Fruit fly (Drosophila melanogaster): ENCODE measurements around the gene Act5C.

Gene Act5C

dm6 chrX:5886764-5887555 lies 13.7 kb upstream of the Act5C start:
- TF ChIP-seq CG7368 (GFP tag; optimal IDR thresholded peaks at IDR 0.05): peak; percentile 87
- peak; percentile 66 for TF ChIP-seq CG8319 (GFP tag; optimal IDR thresholded peaks at IDR 0.05)
- peak; percentile 85 for TF ChIP-seq achi (GFP tag; optimal IDR thresholded peaks at IDR 0.05)
- TF ChIP-seq pdm3 (GFP tag; optimal IDR thresholded peaks at IDR 0.05): peak; percentile 84
- peak; percentile 78 for TF ChIP-seq CG10669 (GFP tag; optimal IDR thresholded peaks at IDR 0.05)
- TF ChIP-seq Ets96B (tag; optimal IDR thresholded peaks at IDR 0.05): peak; percentile 82
- peak; percentile 76 for TF ChIP-seq spab (GFP tag; optimal IDR thresholded peaks at IDR 0.05)
- TF ChIP-seq svp (GFP tag): peak; percentile 95
- peak; percentile 82 for TF ChIP-seq dsx (GFP tag; optimal IDR thresholded peaks at IDR 0.05; ENCODE audit: poor library complexity, severe bottlenecking)
- TF ChIP-seq CG11902 (GFP tag; optimal IDR thresholded peaks at IDR 0.05): peak; percentile 78
- TF ChIP-seq Gug (GFP tag; IDR thresholded peaks at IDR 0.05): peak; percentile 59
- TF ChIP-seq lz (GFP tag; optimal IDR thresholded peaks at IDR 0.05): peak; percentile 91
- TF ChIP-seq CG32006 (GFP tag; optimal IDR thresholded peaks at IDR 0.05): peak; percentile 69
- TF ChIP-seq CG3032 (tag; optimal IDR thresholded peaks at IDR 0.05): peak; percentile 73
- TF ChIP-seq OdsH (GFP tag; optimal IDR thresholded peaks at IDR 0.05): peak; percentile 82
- TF ChIP-seq CG8632 (GFP tag; optimal IDR thresholded peaks at IDR 0.05): peak; percentile 77
- TF ChIP-seq CG6792 (GFP tag; optimal IDR thresholded peaks at IDR 0.05): peak; percentile 86
- peak; percentile 90 for TF ChIP-seq esn (GFP tag; optimal IDR thresholded peaks at IDR 0.05)
- peak; percentile 89 for TF ChIP-seq CG3919 (GFP tag; optimal IDR thresholded peaks at IDR 0.05)
- peak; percentile 90 for TF ChIP-seq CG31627 (GFP tag; optimal IDR thresholded peaks at IDR 0.05)
- peak; percentile 83 for TF ChIP-seq vri (GFP tag; optimal IDR thresholded peaks at IDR 0.05)
- TF ChIP-seq ss (GFP tag; optimal IDR thresholded peaks at IDR 0.05): peak; percentile 77 to 82
- TF ChIP-seq fkh (GFP tag; optimal IDR thresholded peaks at IDR 0.05): no peak
- TF ChIP-seq Blimp-1 (GFP tag; optimal IDR thresholded peaks at IDR 0.05): no peak
- peak; percentile 60 for TF ChIP-seq CG9139 (GFP tag; optimal IDR thresholded peaks at IDR 0.05)
- peak; percentile 89 for TF ChIP-seq Eip75B (GFP tag; optimal IDR thresholded peaks at IDR 0.05)
- peak; percentile 89 for TF ChIP-seq CG6163 (GFP tag; IDR thresholded peaks at IDR 0.05)
- peak; percentile 64 for TF ChIP-seq CG16779 (tag; optimal IDR thresholded peaks at IDR 0.05)
- TF ChIP-seq acj6 (GFP tag; optimal IDR thresholded peaks at IDR 0.05): peak; percentile 85
- peak; percentile 88 for TF ChIP-seq Smox (GFP tag; optimal IDR thresholded peaks at IDR 0.05)
- TF ChIP-seq fd85E (GFP tag; optimal IDR thresholded peaks at IDR 0.05): peak; percentile 34
- TF ChIP-seq topi (GFP tag; optimal IDR thresholded peaks at IDR 0.05): peak; percentile 91
- peak; percentile 83 for TF ChIP-seq CG10631 (GFP tag; optimal IDR thresholded peaks at IDR 0.05)
- TF ChIP-seq Eip93F (GFP tag; optimal IDR thresholded peaks at IDR 0.05): peak; percentile 42
- TF ChIP-seq CG6854 (GFP tag; optimal IDR thresholded peaks at IDR 0.05): peak; percentile 78
- TF ChIP-seq Lpt (GFP tag; optimal IDR thresholded peaks at IDR 0.05): peak; percentile 62
- TF ChIP-seq Ets21C (GFP tag; optimal IDR thresholded peaks at IDR 0.05): peak; percentile 83
- TF ChIP-seq Sox14 (GFP tag; optimal IDR thresholded peaks at IDR 0.05): peak; percentile 89
- TF ChIP-seq Met (GFP tag; optimal IDR thresholded peaks at IDR 0.05): peak; percentile 93
- TF ChIP-seq eg (GFP tag; IDR thresholded peaks at IDR 0.05): peak; percentile 69
- 0 out of 2 replicates have a peak, but pooled peaks have one; percentile 12 for TF ChIP-seq CG11294 (GFP tag; IDR thresholded peaks at IDR 0.05)
- TF ChIP-seq CG6276 (GFP tag; optimal IDR thresholded peaks at IDR 0.05): no peak
- peak; percentile 81 for TF ChIP-seq net (GFP tag; optimal IDR thresholded peaks at IDR 0.05)
- TF ChIP-seq cyc (GFP tag; optimal IDR thresholded peaks at IDR 0.05): peak; percentile 90
- peak; percentile 47 for TF ChIP-seq Hr4 (GFP tag; optimal IDR thresholded peaks at IDR 0.05)
- peak; percentile 91 for TF ChIP-seq Hr39 (GFP tag; optimal IDR thresholded peaks at IDR 0.05)
- peak; percentile 59 for TF ChIP-seq CG11762 (GFP tag; optimal IDR thresholded peaks at IDR 0.05; ENCODE audit: insufficient read depth)
- TF ChIP-seq Sox15 (GFP tag; optimal IDR thresholded peaks at IDR 0.05): peak; percentile 68
- peak; percentile 67; the same call in 2 of the 3 replicates for TF ChIP-seq CG8119 (GFP tag; IDR thresholded peaks at IDR 0.05)
- no peak for TF ChIP-seq Hr38 (GFP tag; optimal IDR thresholded peaks at IDR 0.05)
